Fruit fly (Drosophila melanogaster) whole organism, pupa: ENCODE results near the gene Ets65A.

Experiments used
- CG10348 ChIP-seq: fragments of 200-800 bp; sonication (Bioruptor generic); IDR thresholded peaks from 2 replicates; pipeline ENCODE4 v1.3.6; 2022; ENCODE audit warnings: missing biosample characterization, missing genetic modification characterization
- CG12605 ChIP-seq: fragments of 200-800 bp; sonication (Bioruptor generic); IDR thresholded peaks from 2 replicates; pipeline ENCODE4 v1.3.6; 2022; ENCODE audit warnings: missing biosample characterization, missing genetic modification characterization
- CG13204 ChIP-seq: fragments of 200-800 bp; sonication (Bioruptor generic); optimal IDR thresholded peaks from 2 replicates; lab custom pipeline; 2018; ENCODE audit warnings: missing biosample characterization, mild to moderate bottlenecking, missing genetic modification characterization, moderate library complexity
- CG14655 ChIP-seq: fragments of 200-800 bp; sonication (Bioruptor generic); optimal IDR thresholded peaks from 3 replicates; lab custom pipeline; 2017; ENCODE audit warnings: mild to moderate bottlenecking, missing biosample characterization, missing genetic modification reagents, missing genetic modification characterization
- CG15710 ChIP-seq: fragments of 200-800 bp; sonication (Bioruptor generic); optimal IDR thresholded peaks from 2 replicates; lab custom pipeline; 2018; ENCODE audit warnings: missing biosample characterization, mild to moderate bottlenecking, missing genetic modification characterization, moderate library complexity
- CG17806 ChIP-seq: fragments of 200-800 bp; sonication (Bioruptor generic); optimal IDR thresholded peaks from 2 replicates; lab custom pipeline; 2018; ENCODE audit warnings: missing biosample characterization, mild to moderate bottlenecking, missing genetic modification characterization, moderate library complexity
- CG32121 ChIP-seq: fragments of 200-800 bp; sonication (Bioruptor generic); IDR thresholded peaks from 2 replicates; pipeline ENCODE4 v1.3.6; 2022; ENCODE audit warnings: missing biosample characterization, missing genetic modification characterization
- CG34367 ChIP-seq: fragments of 200-800 bp; sonication (Bioruptor generic); optimal IDR thresholded peaks from 2 replicates; lab custom pipeline; 2018; ENCODE audit warnings: missing biosample characterization, mild to moderate bottlenecking, missing genetic modification characterization
- CG4496 ChIP-seq: fragments of 200-800 bp; sonication (Bioruptor generic); IDR thresholded peaks from 3 replicates; pipeline ENCODE4 v1.3.6; 2022; ENCODE audit warnings: missing biosample characterization, missing genetic modification characterization
- CG8159 ChIP-seq: fragments of 200-800 bp; sonication (Bioruptor generic); optimal IDR thresholded peaks from 3 replicates; lab custom pipeline; 2018; ENCODE audit warnings: missing biosample characterization, mild to moderate bottlenecking, missing genetic modification characterization, moderate library complexity
- CG8301 ChIP-seq: fragments of 200-800 bp; sonication (Bioruptor generic); optimal IDR thresholded peaks from 2 replicates; lab custom pipeline; 2018; ENCODE audit warnings: missing biosample characterization, mild to moderate bottlenecking, missing genetic modification characterization
- CG9948 ChIP-seq: fragments of 200-800 bp; sonication (Bioruptor generic); optimal IDR thresholded peaks from 2 replicates; lab custom pipeline; 2018; ENCODE audit warnings: missing biosample characterization, mild to moderate bottlenecking, missing genetic modification characterization, moderate library complexity
- D1 ChIP-seq: fragments of 200-800 bp; sonication (Bioruptor generic); optimal IDR thresholded peaks from 2 replicates; lab custom pipeline; 2018; ENCODE audit warnings: missing biosample characterization, mild to moderate bottlenecking, missing genetic modification characterization, moderate library complexity
- EcR ChIP-seq: fragments of 200-800 bp; sonication (Bioruptor generic); optimal IDR thresholded peaks from 3 replicates; lab custom pipeline; 2019; ENCODE audit warnings: missing biosample characterization, missing genetic modification characterization, mild to moderate bottlenecking, moderate library complexity, missing genetic modification reagents
- Ets98B ChIP-seq: fragments of 200-800 bp; sonication (Bioruptor generic); IDR thresholded peaks from 2 replicates; pipeline ENCODE4 v1.3.6; 2022; ENCODE audit warnings: missing biosample characterization, missing genetic modification characterization
- Pif1A ChIP-seq: fragments of 200-800 bp; sonication (Bioruptor generic); optimal IDR thresholded peaks from 3 replicates; lab custom pipeline; 2016; ENCODE audit warnings: missing biosample characterization, missing genetic modification characterization
- Pif1B ChIP-seq: fragments of 200-800 bp; sonication (Bioruptor generic); optimal IDR thresholded peaks from 3 replicates; lab custom pipeline; 2016; ENCODE audit warnings: missing biosample characterization, missing genetic modification characterization
- Snoo ChIP-seq: fragments of 200-800 bp; sonication (Bioruptor generic); optimal IDR thresholded peaks from 3 replicates; lab custom pipeline; 2017; ENCODE audit warnings: missing biosample characterization, mild to moderate bottlenecking, missing genetic modification characterization, inconsistent platforms
- fd96Ca ChIP-seq: fragments of 200-800 bp; sonication (Bioruptor generic); IDR thresholded peaks from 3 replicates; pipeline ENCODE4 v1.3.6; 2022; ENCODE audit warnings: missing biosample characterization, missing genetic modification characterization
- gl ChIP-seq: fragments of 200-800 bp; sonication (Bioruptor generic); optimal IDR thresholded peaks from 2 replicates; lab custom pipeline; 2018; ENCODE audit warnings: missing biosample characterization, mild to moderate bottlenecking, missing genetic modification characterization
- rn ChIP-seq: fragments of 200-800 bp; sonication (Bioruptor generic); IDR thresholded peaks from 2 replicates; pipeline ENCODE4 v1.3.6; 2022; ENCODE audit warnings: missing biosample characterization, missing genetic modification characterization

The Ets65A gene

dm6 chr3L:6108264-6109060, 11.0 kb downstream of the Ets65A start:
- TF ChIP-seq CG34367, result no peak
- TF ChIP-seq fd96Ca (GFP tag; lab: Robert Waterston, UW), result no peak
- TF ChIP-seq CG12605 (GFP tag; lab: Robert Waterston, UW), result no peak
- TF ChIP-seq Ets98B (GFP tag; lab: Robert Waterston, UW), result no peak
- no peak for TF ChIP-seq CG13204
- TF ChIP-seq Pif1B (GFP tag; lab: Kevin White, UChicago), result no peak
- no peak for TF ChIP-seq Pif1A
- no peak for TF ChIP-seq CG14655 (GFP tag; lab: Kevin White, UChicago)
- no peak for TF ChIP-seq CG8301 (tag; lab: Kevin White, UChicago)
- no peak for TF ChIP-seq gl
- no peak for TF ChIP-seq Snoo (tag; lab: Kevin White, UChicago)
- TF ChIP-seq D1 (tag; lab: Kevin White, UChicago), result no peak
- no peak for TF ChIP-seq EcR (GFP tag; lab: Kevin White, UChicago)
- no peak for TF ChIP-seq rn (GFP tag; lab: Robert Waterston, UW)
- no peak for TF ChIP-seq CG17806 (tag; lab: Kevin White, UChicago)
- TF ChIP-seq CG10348 (GFP tag; lab: Robert Waterston, UW), result no peak
- TF ChIP-seq CG15710 (tag; lab: Kevin White, UChicago), result no peak
- no peak for TF ChIP-seq CG32121
- TF ChIP-seq CG9948 (tag; lab: Kevin White, UChicago), result no peak

- TF ChIP-seq Pif1A (no peak), Snoo (tag; lab: Kevin White, UChicago) (no peak), CG13204 (no peak), D1 (tag; lab: Kevin White, UChicago) (no peak), CG9948 (tag; lab: Kevin White, UChicago) (no peak), CG10348 (GFP tag; lab: Robert Waterston, UW) (no peak), CG4496 (GFP tag; lab: Robert Waterston, UW) (no peak), CG17806 (tag; lab: Kevin White, UChicago) (no peak)
- TF ChIP-seq, all 21 proteins: peak for 0
These were observed 13.4 kb downstream of the Ets65A start for dm6 chr3L:6110673-6111449.

dm6 chr3L:6111458-6111857, 14.0 kb downstream of the Ets65A start:
- TF ChIP-seq EcR (GFP tag; lab: Kevin White, UChicago) (no peak), gl (no peak), CG9948 (tag; lab: Kevin White, UChicago) (no peak), D1 (tag; lab: Kevin White, UChicago) (no peak), CG17806 (tag; lab: Kevin White, UChicago) (no peak), CG4496 (GFP tag; lab: Robert Waterston, UW) (no peak), CG8301 (tag; lab: Kevin White, UChicago) (no peak), CG10348 (GFP tag; lab: Robert Waterston, UW) (no peak), CG15710 (tag; lab: Kevin White, UChicago) (no peak), CG12605 (GFP tag; lab: Robert Waterston, UW) (no peak)

DNA sequence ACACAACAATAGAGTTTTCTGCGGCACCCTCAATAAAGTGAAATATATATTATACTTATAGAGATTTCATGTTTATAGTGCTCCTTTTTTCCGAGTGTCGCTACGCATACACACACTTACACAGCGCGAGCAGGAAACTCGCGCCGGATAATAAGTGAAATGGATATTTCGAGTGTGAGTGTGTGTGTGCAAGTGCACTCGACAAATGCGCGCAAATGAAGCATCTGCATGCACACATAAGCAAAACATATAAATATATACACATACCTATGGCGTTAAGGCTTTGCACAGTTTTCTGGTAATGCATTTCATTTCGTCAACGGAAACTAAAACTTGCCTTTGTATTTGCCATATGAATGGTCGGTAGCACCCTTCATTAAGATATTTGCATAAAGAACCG, 18.1 kb downstream of the Ets65A start:
- TF ChIP-seq CG32121 (no peak), Ets98B (GFP tag; lab: Robert Waterston, UW) (no peak), CG34367 (no peak), fd96Ca (GFP tag; lab: Robert Waterston, UW) (no peak), CG13204 (no peak), CG9948 (tag; lab: Kevin White, UChicago) (no peak), CG14655 (GFP tag; lab: Kevin White, UChicago) (no peak), CG12605 (GFP tag; lab: Robert Waterston, UW) (no peak), CG8159 (tag; lab: Kevin White, UChicago) (no peak), CG10348 (GFP tag; lab: Robert Waterston, UW) (no peak), CG15710 (tag; lab: Kevin White, UChicago) (no peak), EcR (GFP tag; lab: Kevin White, UChicago) (no peak), rn (GFP tag; lab: Robert Waterston, UW) (no peak), Pif1B (GFP tag; lab: Kevin White, UChicago) (no peak), D1 (tag; lab: Kevin White, UChicago) (no peak), Pif1A (no peak)
- TF ChIP-seq, all 21 proteins: peak for 0

DNA sequence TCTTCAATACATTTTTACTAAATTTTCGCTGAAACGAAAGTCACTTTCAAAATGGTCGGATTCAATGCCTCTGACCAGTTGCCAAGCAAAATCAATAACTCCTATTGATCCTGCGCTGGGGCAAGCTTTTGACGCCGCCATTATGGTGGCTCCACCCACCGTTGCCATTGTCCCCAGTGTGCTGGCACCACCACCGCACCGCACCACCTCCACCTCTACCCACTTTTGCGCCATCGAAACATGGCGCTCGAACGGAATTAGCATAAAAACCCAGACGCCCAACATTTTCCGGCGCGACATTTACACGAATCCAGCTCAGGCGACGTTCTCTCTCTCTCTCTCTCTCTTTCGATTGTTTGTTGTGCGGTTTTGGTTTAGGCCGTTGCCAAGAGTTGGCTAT, 19.5 kb downstream of the Ets65A start:
- no peak for TF ChIP-seq gl
- no peak for TF ChIP-seq Snoo (tag; lab: Kevin White, UChicago)
- TF ChIP-seq CG15710 (tag; lab: Kevin White, UChicago), result no peak
- TF ChIP-seq CG9948 (tag; lab: Kevin White, UChicago), result no peak
- no peak for TF ChIP-seq CG34367
- no peak for TF ChIP-seq CG14655 (GFP tag; lab: Kevin White, UChicago)
- no peak for TF ChIP-seq CG8301 (tag; lab: Kevin White, UChicago)
- no peak for TF ChIP-seq D1 (tag; lab: Kevin White, UChicago)
- TF ChIP-seq CG4496 (GFP tag; lab: Robert Waterston, UW), result no peak
- TF ChIP-seq CG12605 (GFP tag; lab: Robert Waterston, UW), result no peak
- TF ChIP-seq Ets98B (GFP tag; lab: Robert Waterston, UW), result no peak
- no peak for TF ChIP-seq CG10348 (GFP tag; lab: Robert Waterston, UW)
- TF ChIP-seq CG13204, result no peak
- no peak for TF ChIP-seq CG8159 (tag; lab: Kevin White, UChicago)
- TF ChIP-seq fd96Ca (GFP tag; lab: Robert Waterston, UW), result no peak
- no peak for TF ChIP-seq rn (GFP tag; lab: Robert Waterston, UW)
- no peak for TF ChIP-seq EcR (GFP tag; lab: Kevin White, UChicago)
- TF ChIP-seq CG17806 (tag; lab: Kevin White, UChicago), result no peak
- no peak for TF ChIP-seq Pif1B (GFP tag; lab: Kevin White, UChicago)
- TF ChIP-seq, all 21 proteins: peak for 0
